Fruit fly (Drosophila melanogaster) whole organism, adult: Measurements from ENCODE around the gene CG45061.

Source experiments
- CG11617 ChIP-seq: fragments of 200-800 bp; sonication (Bioruptor generic); optimal IDR thresholded peaks from 2 replicates; lab custom pipeline; 2017; ENCODE audit warnings: mild to moderate bottlenecking, missing biosample characterization, missing genetic modification reagents, missing genetic modification characterization
- CG12768 ChIP-seq: fragments of 200-800 bp; sonication (Bioruptor generic); optimal IDR thresholded peaks from 2 replicates; lab custom pipeline; 2017; ENCODE audit warnings: missing biosample characterization, missing genetic modification characterization, mild to moderate bottlenecking, moderate library complexity, missing genetic modification reagents
- CG14711 ChIP-seq: fragments of 200-800 bp; sonication (Bioruptor generic); optimal IDR thresholded peaks from 2 replicates; lab custom pipeline; 2018; ENCODE audit warnings: missing biosample characterization, mild to moderate bottlenecking, missing genetic modification characterization, moderate library complexity
- CG1620 ChIP-seq: fragments of 200-800 bp; sonication (Bioruptor generic); optimal IDR thresholded peaks from 2 replicates; lab custom pipeline; 2016; ENCODE audit warnings: missing biosample characterization, missing genetic modification characterization
- CG33017 ChIP-seq: fragments of 200-800 bp; sonication (Bioruptor generic); optimal IDR thresholded peaks from 2 replicates; lab custom pipeline; 2018; ENCODE audit warnings: missing biosample characterization, mild to moderate bottlenecking, missing genetic modification characterization, moderate library complexity
- CG5204 ChIP-seq: fragments of 200-800 bp; sonication (Bioruptor generic); optimal IDR thresholded peaks from 2 replicates; lab custom pipeline; 2016; ENCODE audit warnings: missing biosample characterization, missing genetic modification characterization
- CG7045 ChIP-seq: fragments of 200-800 bp; sonication (Bioruptor generic); optimal IDR thresholded peaks from 2 replicates; lab custom pipeline; 2017; ENCODE audit warnings: missing biosample characterization, mild to moderate bottlenecking, missing genetic modification characterization
- CG7101 ChIP-seq: fragments of 200-800 bp; sonication (Bioruptor generic); optimal IDR thresholded peaks from 2 replicates; lab custom pipeline; 2018; ENCODE audit warnings: missing biosample characterization, mild to moderate bottlenecking, missing genetic modification characterization, moderate library complexity
- Clk ChIP-seq: fragments of 200-800 bp; sonication (Bioruptor generic); optimal IDR thresholded peaks from 2 replicates; lab custom pipeline; 2017; ENCODE audit warnings: missing biosample characterization, missing genetic modification characterization
- Crg-1 ChIP-seq: fragments of 200-800 bp; sonication (Bioruptor generic); optimal IDR thresholded peaks from 2 replicates; lab custom pipeline; 2016; ENCODE audit warnings: missing biosample characterization, missing genetic modification characterization
- Hr96 ChIP-seq: fragments of 200-800 bp; sonication (Bioruptor generic); optimal IDR thresholded peaks from 2 replicates; lab custom pipeline; 2016; ENCODE audit warnings: missing biosample characterization, missing genetic modification characterization
- Mnt ChIP-seq: fragments of 200-800 bp; sonication (Bioruptor generic); optimal IDR thresholded peaks from 2 replicates; lab custom pipeline; 2016; ENCODE audit warnings: missing biosample characterization, mild to moderate bottlenecking, missing genetic modification characterization
- bab1 ChIP-seq: fragments of 200-800 bp; sonication (Bioruptor generic); optimal IDR thresholded peaks from 3 replicates; lab custom pipeline; 2019; ENCODE audit warnings: missing biosample characterization, mild to moderate bottlenecking, missing genetic modification characterization, moderate library complexity
- cic ChIP-seq: fragments of 200-800 bp; sonication (Bioruptor generic); optimal IDR thresholded peaks from 2 replicates; lab custom pipeline; 2017; ENCODE audit warnings: missing biosample characterization, mild to moderate bottlenecking, missing genetic modification characterization, moderate library complexity
- cnc ChIP-seq, 2 experiments: fragments of >200 bp; optimal IDR thresholded peaks; 2 replicates each; lab custom pipeline; 2017
- kay ChIP-seq: fragments of 200-800 bp; sonication (Bioruptor generic); peaks from one replicate; lab custom pipeline; 2016; ENCODE audit warnings: missing biosample characterization, missing genetic modification characterization, borderline replicate concordance
- ovo ChIP-seq: fragments of 200-800 bp; sonication (Bioruptor generic); optimal IDR thresholded peaks from 2 replicates; lab custom pipeline; 2016; ENCODE audit warnings: missing biosample characterization, missing genetic modification characterization
- pad ChIP-seq: fragments of 200-800 bp; sonication (Bioruptor generic); optimal IDR thresholded peaks from 3 replicates; lab custom pipeline; 2017; ENCODE audit warnings: missing biosample characterization, missing genetic modification characterization, mild to moderate bottlenecking, moderate library complexity, missing genetic modification reagents
- tj ChIP-seq: fragments of 200-800 bp; sonication (Bioruptor generic); optimal IDR thresholded peaks from 3 replicates; lab custom pipeline; 2017; ENCODE audit warnings: missing biosample characterization, mild to moderate bottlenecking, missing genetic modification characterization, moderate library complexity
- toe ChIP-seq: fragments of 200-800 bp; sonication (Bioruptor generic); optimal IDR thresholded peaks from 2 replicates; lab custom pipeline; 2016; ENCODE audit warnings: missing biosample characterization, missing genetic modification characterization

CG45061 gene

DNA sequence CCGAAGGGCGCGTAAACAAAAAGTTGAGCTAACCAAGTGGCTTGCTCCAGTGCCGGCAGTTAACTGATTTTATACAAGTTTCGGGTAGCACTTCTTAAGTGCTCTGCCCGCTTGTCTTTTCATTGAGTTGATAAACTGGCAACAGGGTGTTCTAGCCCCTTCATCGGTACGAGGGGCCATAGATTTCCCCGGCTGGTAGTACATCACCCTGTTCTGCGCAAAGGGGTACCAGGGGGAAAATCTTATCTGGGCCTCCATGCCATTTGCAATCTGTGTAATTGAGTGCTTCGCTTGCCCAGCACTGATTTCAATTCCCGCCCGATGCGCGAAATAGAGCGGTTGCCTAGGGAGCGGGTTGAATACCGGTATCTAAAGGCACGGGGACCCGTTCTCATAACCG lies at the start of gene CG45061:
CG45061 (minus strand) TSS at position 71 of the 400 bp plus-strand sequence.
- TF ChIP-seq Mnt (GFP tag; lab: Kevin White, UChicago) (peak; percentile 30), CG7045 (GFP tag; lab: Kevin White, UChicago) (no peak), cic (peak; percentile 9), CG7101 (peak; percentile 45)

DNA sequence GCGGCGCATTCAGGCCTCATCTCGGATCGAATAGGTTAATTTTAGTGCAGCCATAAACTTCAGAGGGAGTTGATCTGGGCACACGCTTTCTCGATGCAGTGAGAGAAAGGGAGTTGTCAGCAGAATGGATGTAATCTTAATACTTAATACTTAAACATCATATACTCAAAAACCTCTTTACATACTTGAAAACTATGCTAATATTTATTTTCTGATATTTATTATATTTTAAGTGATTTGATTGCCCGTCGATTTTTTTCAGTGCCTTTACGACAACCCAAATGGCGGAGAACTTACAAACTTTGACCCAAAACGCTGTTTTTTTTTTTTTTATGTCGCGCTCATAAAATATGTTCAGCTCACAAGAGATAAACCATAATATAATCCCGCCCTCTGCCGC lies 40.2 kb upstream of the CG45061 start:
- no peak for TF ChIP-seq ovo (GFP tag; lab: Kevin White, UChicago)
- no peak for TF ChIP-seq Crg-1 (GFP tag; lab: Kevin White, UChicago)
- no peak for TF ChIP-seq Mnt (GFP tag; lab: Kevin White, UChicago)
- no peak for TF ChIP-seq pad
- no peak for TF ChIP-seq CG12768 (GFP tag; lab: Kevin White, UChicago)
- no peak for TF ChIP-seq CG7045 (GFP tag; lab: Kevin White, UChicago)
- TF ChIP-seq Clk (GFP tag; lab: Kevin White, UChicago) = no peak
- no peak for TF ChIP-seq CG11617 (GFP tag; lab: Kevin White, UChicago)
- no peak for TF ChIP-seq tj
- TF ChIP-seq cnc (optimal IDR thresholded peaks at IDR 0.05; lab: Kevin White, UChicago) = no peak
- TF ChIP-seq CG14711 (tag; lab: Kevin White, UChicago) = no peak
- TF ChIP-seq CG5204 = no peak
- TF ChIP-seq bab1 (GFP tag; lab: Kevin White, UChicago) = no peak
- TF ChIP-seq cic = no peak
- no peak for TF ChIP-seq CG1620
- TF ChIP-seq CG33017 = no peak
- no peak for TF ChIP-seq Hr96 (GFP tag; lab: Kevin White, UChicago)

DNA sequence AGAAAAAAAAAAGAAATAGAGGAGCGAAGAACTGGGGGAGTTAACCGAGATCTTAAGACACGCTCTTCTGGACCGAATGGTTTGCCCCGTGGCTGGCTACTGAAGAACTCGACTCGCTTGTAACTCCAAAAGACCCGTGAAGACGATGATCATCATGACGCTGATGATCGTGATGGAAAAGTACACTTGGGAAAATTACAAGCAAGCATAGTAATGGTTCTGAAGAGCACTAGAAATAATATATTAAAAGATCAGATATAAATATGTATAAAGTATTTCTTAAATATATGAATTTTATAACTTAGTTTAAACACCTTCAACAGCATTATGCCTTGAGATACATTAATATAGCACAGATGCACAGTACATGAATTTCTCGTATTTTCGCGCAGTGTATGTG lies 39.5 kb upstream of the CG45061 start, which contains the start of gene CG1986:
CG1986 (minus strand) TSS at position 101 of the 400 bp plus-strand sequence.
- no peak for TF ChIP-seq tj
- no peak for TF ChIP-seq Mnt (GFP tag; lab: Kevin White, UChicago)
- no peak for TF ChIP-seq kay (GFP tag; lab: Kevin White, UChicago)

DNA sequence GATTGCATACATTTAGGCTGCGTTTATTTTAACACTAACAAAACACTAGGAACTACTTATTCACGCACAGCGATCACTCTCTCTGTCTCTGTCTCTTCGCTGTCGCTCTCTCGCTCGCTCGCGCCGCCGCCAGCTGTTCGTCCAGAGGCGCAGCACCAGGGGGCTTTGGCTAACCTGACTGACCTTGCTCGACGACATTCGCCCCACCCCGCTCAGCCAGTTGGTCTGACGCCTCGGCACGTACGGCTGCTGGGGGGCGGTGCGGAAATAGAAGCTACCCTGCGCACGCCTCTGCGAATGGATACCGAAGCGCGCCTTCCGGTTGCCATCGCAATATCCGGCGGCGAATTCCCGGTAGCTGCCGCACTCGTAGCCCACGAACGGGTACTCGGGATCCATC lies 37.9 kb upstream of the CG45061 start:
- TF ChIP-seq CG33017 (no peak), CG7101 (no peak), Clk (GFP tag; lab: Kevin White, UChicago) (no peak), toe (no peak), Hr96 (GFP tag; lab: Kevin White, UChicago) (no peak), CG1620 (no peak)

DNA sequence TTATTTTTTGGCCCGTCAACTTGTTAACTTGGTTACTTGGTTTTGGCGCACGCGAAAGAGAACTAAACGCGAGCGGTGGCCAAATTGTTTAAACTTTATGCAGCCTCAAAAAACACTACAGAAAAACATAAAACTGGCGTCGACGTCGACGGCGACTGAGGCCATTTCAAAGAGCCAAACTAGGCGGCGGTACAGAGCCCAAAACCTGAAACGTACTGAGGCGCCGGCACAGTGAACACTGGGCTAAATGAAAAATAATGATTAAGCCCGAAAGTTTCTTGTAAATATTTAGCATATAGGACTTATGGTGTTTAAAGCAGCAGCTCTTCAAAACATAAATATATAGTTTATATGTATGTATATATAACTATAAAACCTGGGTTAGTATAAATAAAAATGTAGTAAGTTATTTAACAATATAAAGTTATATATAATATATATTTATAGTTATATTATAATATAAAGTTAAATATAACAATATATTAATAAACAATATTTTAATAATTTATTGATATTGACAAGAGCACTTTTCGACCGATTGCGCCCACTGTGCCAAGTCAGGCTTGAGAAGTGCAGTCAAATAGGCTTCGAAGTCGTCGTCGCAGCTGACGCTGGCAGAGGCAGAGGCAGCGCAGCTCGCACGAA lies 28.2 kb upstream of the CG45061 start, which contains the start of gene CG15249:
CG15249 (minus strand) TSS at position 51 of the 645 bp plus-strand sequence.
- no peak for TF ChIP-seq pad
- no peak for TF ChIP-seq Crg-1 (GFP tag; lab: Kevin White, UChicago)
- TF ChIP-seq CG12768 (GFP tag; lab: Kevin White, UChicago) = no peak
- no peak for TF ChIP-seq kay (GFP tag; lab: Kevin White, UChicago)

DNA sequence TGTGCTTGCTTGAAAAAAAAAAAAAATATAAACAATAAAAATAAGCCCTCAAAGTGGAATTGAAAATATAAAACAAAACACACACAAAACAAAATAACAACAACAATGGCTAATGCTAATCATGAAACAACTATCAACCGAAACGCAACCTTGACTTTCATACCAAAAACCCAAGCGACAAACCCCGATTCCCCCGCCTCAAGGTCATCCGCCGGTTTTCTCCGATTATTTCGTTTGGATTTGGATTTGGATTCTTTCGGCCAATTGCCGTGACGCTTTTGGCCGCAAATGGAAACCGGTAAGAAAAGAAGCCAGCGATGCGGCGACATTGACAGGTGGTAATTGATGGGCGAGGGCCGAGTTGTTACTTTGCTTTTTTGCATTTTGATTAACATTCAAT lies 26.1 kb upstream of the CG45061 start:
- no peak for TF ChIP-seq CG5204
- TF ChIP-seq cic = no peak
- no peak for TF ChIP-seq CG1620
- TF ChIP-seq pad = no peak

DNA sequence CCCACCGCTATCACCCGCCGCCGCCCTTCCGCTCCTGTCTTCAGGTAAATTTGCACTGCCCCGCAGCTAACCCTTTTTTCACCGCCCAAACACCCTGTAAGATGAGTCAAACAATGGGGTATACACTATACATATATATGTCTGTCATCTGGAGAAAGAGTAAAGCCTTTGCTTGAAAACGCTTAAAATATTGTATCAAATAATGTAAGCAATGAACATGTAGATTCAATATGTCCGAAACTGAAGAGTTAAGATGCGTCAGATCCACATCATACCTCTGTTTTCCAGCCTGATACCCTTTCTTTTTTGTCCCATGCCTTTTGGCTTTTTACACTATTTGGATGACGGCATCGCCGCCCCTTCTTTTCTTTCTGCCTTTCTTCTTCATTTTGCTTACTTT lies 21.3 kb upstream of the CG45061 start:
- peak; percentile 36 for TF ChIP-seq bab1 (GFP tag; lab: Kevin White, UChicago)
- no peak for TF ChIP-seq cnc (optimal IDR thresholded peaks at IDR 0.05; lab: Kevin White, UChicago)

DNA sequence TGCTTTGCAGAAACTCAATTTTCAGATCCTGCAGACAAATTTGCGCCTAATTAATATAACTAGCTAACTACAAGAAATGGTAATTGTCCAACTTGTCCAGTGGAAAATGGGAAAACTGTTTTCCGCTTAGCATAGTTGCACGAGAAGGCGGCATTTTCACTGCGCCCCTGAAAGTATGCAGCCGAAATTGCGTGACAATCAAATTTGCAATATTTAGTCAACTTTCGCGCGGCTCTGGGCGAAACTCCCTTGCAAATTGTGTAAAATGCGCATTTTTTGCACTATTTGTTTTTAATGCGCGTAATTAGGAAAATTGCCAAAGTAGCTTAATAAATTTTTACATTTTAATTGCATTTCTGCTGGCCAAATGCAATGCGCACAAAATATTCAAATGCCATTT lies 18.2 kb upstream of the CG45061 start:
- no peak for TF ChIP-seq Clk (GFP tag; lab: Kevin White, UChicago)
- no peak for TF ChIP-seq kay (GFP tag; lab: Kevin White, UChicago)
- TF ChIP-seq CG7045 (GFP tag; lab: Kevin White, UChicago) = no peak
- no peak for TF ChIP-seq pad
- TF ChIP-seq bab1 (GFP tag; lab: Kevin White, UChicago) = no peak
- no peak for TF ChIP-seq CG12768 (GFP tag; lab: Kevin White, UChicago)
- TF ChIP-seq CG7101 = no peak

DNA sequence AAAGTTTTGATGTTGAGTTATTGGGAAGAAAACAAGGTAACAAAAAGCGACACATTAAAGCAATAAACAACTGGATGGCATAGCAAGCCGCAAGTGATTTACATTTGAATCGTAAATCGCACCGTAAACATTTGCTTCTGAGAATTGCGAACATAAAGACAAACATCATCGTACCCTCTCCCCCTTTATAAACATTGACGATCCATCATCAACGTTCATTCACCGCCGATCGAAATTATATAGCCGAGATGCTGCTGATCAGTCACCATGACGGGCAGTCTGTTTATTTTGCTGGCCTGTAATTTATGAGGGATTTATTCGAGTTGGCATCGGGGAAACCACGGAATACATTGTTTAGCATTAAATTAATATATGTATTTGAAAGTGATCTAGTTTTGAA lies 13.9 kb upstream of the CG45061 start:
- TF ChIP-seq bab1 (GFP tag; lab: Kevin White, UChicago) (no peak), CG1620 (no peak), CG33017 (no peak), CG7101 (no peak), Clk (GFP tag; lab: Kevin White, UChicago) (no peak), Hr96 (GFP tag; lab: Kevin White, UChicago) (no peak), CG14711 (tag; lab: Kevin White, UChicago) (no peak), cnc (optimal IDR thresholded peaks at IDR 0.05; lab: Kevin White, UChicago) (no peak), Mnt (GFP tag; lab: Kevin White, UChicago) (no peak), CG11617 (GFP tag; lab: Kevin White, UChicago) (no peak), toe (no peak)
